Worm (Caenorhabditis elegans) whole organism, late embryonic: ENCODE data around the gene rab-7.

Experiments
- C08G9.2 ChIP-seq: sonication (generic microtip); optimal IDR thresholded peaks from 2 replicates; lab custom pipeline; 2016; ENCODE audit warnings: mild to moderate bottlenecking, missing genetic modification characterization, moderate library complexity, missing compliant biosample characterization
- C38D4.7 ChIP-seq: fragments of 200-800 bp; sonication (Bioruptor generic); optimal IDR thresholded peaks from 2 replicates; lab custom pipeline; 2018; ENCODE audit warnings: mild to moderate bottlenecking, missing genetic modification characterization, moderate library complexity, missing compliant biosample characterization
- F13H6.1 ChIP-seq: sonication (generic microtip); optimal IDR thresholded peaks from 2 replicates; lab custom pipeline; 2016; ENCODE audit warnings: missing genetic modification characterization, missing compliant biosample characterization
- T23F11.4 ChIP-seq: fragments of 200-800 bp; sonication (Bioruptor generic); optimal IDR thresholded peaks from 2 replicates; lab custom pipeline; 2018; ENCODE audit warnings: mild to moderate bottlenecking, missing genetic modification characterization, missing compliant biosample characterization
- Y22D7AL.16 ChIP-seq: sonication (generic microtip); optimal IDR thresholded peaks from 2 replicates; lab custom pipeline; 2016; ENCODE audit warnings: missing genetic modification characterization, missing compliant biosample characterization
- ama-1 ChIP-seq: fragments of 150-350 bp; optimal IDR thresholded peaks from 2 replicates; lab custom pipeline; 2014
- ceh-14 ChIP-seq: sonication (generic microtip); optimal IDR thresholded peaks from 2 replicates; lab custom pipeline; 2016; ENCODE audit warnings: missing genotype, missing genetic modification characterization, missing compliant biosample characterization
- ceh-18 ChIP-seq: sonication (generic microtip); optimal IDR thresholded peaks from 2 replicates; lab custom pipeline; 2016; ENCODE audit warnings: missing genetic modification characterization, missing compliant biosample characterization
- ceh-19 ChIP-seq: fragments of 200-800 bp; sonication (Bioruptor generic); optimal IDR thresholded peaks from 2 replicates; lab custom pipeline; 2018; ENCODE audit warnings: mild to moderate bottlenecking, missing genetic modification characterization, missing compliant biosample characterization
- ceh-22 ChIP-seq: sonication (generic microtip); optimal IDR thresholded peaks from 2 replicates; lab custom pipeline; 2017; ENCODE audit warnings: missing biosample characterization, missing genetic modification characterization
- ceh-24 ChIP-seq: sonication (generic microtip); optimal IDR thresholded peaks from 2 replicates; lab custom pipeline; 2016; ENCODE audit warnings: mild to moderate bottlenecking, missing genetic modification characterization, missing compliant biosample characterization
- ceh-30 ChIP-seq: fragments of 150-350 bp; optimal IDR thresholded peaks from 2 replicates; lab custom pipeline; 2014; ENCODE audit warnings: missing biosample characterization, missing genetic modification characterization
- ceh-31 ChIP-seq: sonication (generic microtip); optimal IDR thresholded peaks from 2 replicates; lab custom pipeline; 2016; ENCODE audit warnings: missing genetic modification characterization, missing compliant biosample characterization
- ceh-45 ChIP-seq: fragments of 200-800 bp; sonication (Bioruptor generic); IDR thresholded peaks from 2 replicates; pipeline ENCODE4 v1.3.6; 2022; ENCODE audit warnings: missing genetic modification reagents, missing genetic modification characterization, missing compliant biosample characterization
- ceh-6 ChIP-seq: fragments of 200-800 bp; sonication (Bioruptor generic); optimal IDR thresholded peaks from 2 replicates; lab custom pipeline; 2018; ENCODE audit warnings: mild to moderate bottlenecking, missing genetic modification characterization, missing compliant biosample characterization
- ceh-9 ChIP-seq: sonication (generic microtip); optimal IDR thresholded peaks from 2 replicates; lab custom pipeline; 2016; ENCODE audit warnings: mild to moderate bottlenecking, missing genetic modification characterization, inconsistent platforms, missing compliant biosample characterization
- che-1 ChIP-seq: sonication (generic microtip); optimal IDR thresholded peaks from 2 replicates; lab custom pipeline; 2016; ENCODE audit warnings: mild to moderate bottlenecking, missing genetic modification characterization, missing compliant biosample characterization
- ets-4 ChIP-seq: sonication (generic microtip); optimal IDR thresholded peaks from 2 replicates; lab custom pipeline; 2016; ENCODE audit warnings: missing genetic modification characterization, missing compliant biosample characterization
- eyg-1 ChIP-seq: sonication (generic microtip); optimal IDR thresholded peaks from 2 replicates; lab custom pipeline; 2016; ENCODE audit warnings: missing genotype, missing genetic modification characterization, missing compliant biosample characterization
- fkh-6 ChIP-seq: sonication (generic microtip); optimal IDR thresholded peaks from 2 replicates; lab custom pipeline; 2016; ENCODE audit warnings: missing genetic modification characterization, missing compliant biosample characterization
- hlh-13 ChIP-seq: fragments of 200-800 bp; sonication (Bioruptor generic); optimal IDR thresholded peaks from 2 replicates; lab custom pipeline; 2018; ENCODE audit warnings: mild to moderate bottlenecking, missing genetic modification characterization, missing compliant biosample characterization
- hlh-15 ChIP-seq: sonication (generic microtip); optimal IDR thresholded peaks from 2 replicates; lab custom pipeline; 2016; ENCODE audit warnings: missing genetic modification characterization, missing compliant biosample characterization
- hlh-8 ChIP-seq: sonication (generic microtip); optimal IDR thresholded peaks from 2 replicates; lab custom pipeline; 2016; ENCODE audit warnings: missing genotype, missing genetic modification characterization, missing compliant biosample characterization
- lim-6 ChIP-seq: sonication (generic microtip); optimal IDR thresholded peaks from 2 replicates; lab custom pipeline; 2016; ENCODE audit warnings: missing genetic modification characterization, missing compliant biosample characterization
- lin-11 ChIP-seq: fragments of 200-800 bp; sonication (Bioruptor generic); optimal IDR thresholded peaks from 2 replicates; lab custom pipeline; 2018; ENCODE audit warnings: mild to moderate bottlenecking, missing genetic modification characterization, missing compliant biosample characterization
- madf-2 ChIP-seq: sonication (generic microtip); optimal IDR thresholded peaks from 2 replicates; lab custom pipeline; 2017; ENCODE audit warnings: missing genetic modification characterization, missing compliant biosample characterization
- mec-3 ChIP-seq: sonication (generic microtip); optimal IDR thresholded peaks from 2 replicates; lab custom pipeline; 2016; ENCODE audit warnings: borderline replicate concordance, missing genetic modification characterization, missing compliant biosample characterization
- nhr-11 ChIP-seq: fragments of 150-350 bp; optimal IDR thresholded peaks from 2 replicates; lab custom pipeline; 2014; ENCODE audit warnings: missing biosample characterization, missing genetic modification characterization
- nhr-232 ChIP-seq: sonication (generic microtip); optimal IDR thresholded peaks from 2 replicates; lab custom pipeline; 2016; ENCODE audit warnings: missing genetic modification characterization, missing compliant biosample characterization
- npax-4 ChIP-seq: sonication (generic microtip); optimal IDR thresholded peaks from 2 replicates; lab custom pipeline; 2016; ENCODE audit warnings: missing genetic modification characterization, missing compliant biosample characterization
- odd-2 ChIP-seq: sonication (generic microtip); optimal IDR thresholded peaks from 2 replicates; lab custom pipeline; 2017; ENCODE audit warnings: antibody characterized with exemption, mild to moderate bottlenecking, missing genetic modification characterization, missing compliant biosample characterization
- pag-3 ChIP-seq: sonication (generic microtip); optimal IDR thresholded peaks from 2 replicates; lab custom pipeline; 2016; ENCODE audit warnings: missing compliant biosample characterization, missing genetic modification characterization, borderline replicate concordance
- pax-1 ChIP-seq: fragments of 150-350 bp; optimal IDR thresholded peaks from 2 replicates; lab custom pipeline; 2014; ENCODE audit warnings: missing biosample characterization, missing genetic modification characterization
- pha-2 ChIP-seq: sonication (generic microtip); optimal IDR thresholded peaks from 2 replicates; lab custom pipeline; 2017; ENCODE audit warnings: mild to moderate bottlenecking, missing genetic modification characterization, missing compliant biosample characterization
- pha-4 ChIP-seq: fragments of 150-350 bp; optimal IDR thresholded peaks from 2 replicates; lab custom pipeline; 2018; ENCODE audit warnings: missing biosample characterization, missing genetic modification reagents, missing genetic modification characterization
- pros-1 ChIP-seq: fragments of 150-350 bp; optimal IDR thresholded peaks from 2 replicates; lab custom pipeline; 2014; ENCODE audit warnings: missing biosample characterization, missing genetic modification reagents, missing genetic modification characterization
- rnt-1 ChIP-seq: sonication (generic microtip); optimal IDR thresholded peaks from 2 replicates; lab custom pipeline; 2016; ENCODE audit warnings: missing genetic modification characterization, missing compliant biosample characterization
- sdc-2 ChIP-seq: sonication (generic microtip); optimal IDR thresholded peaks from 2 replicates; lab custom pipeline; 2016; ENCODE audit warnings: missing genotype, missing genetic modification characterization, missing compliant biosample characterization
- sox-2 ChIP-seq: fragments of 200-800 bp; sonication (Bioruptor generic); IDR thresholded peaks from 2 replicates; pipeline ENCODE4 v1.3.6; 2022; ENCODE audit warnings: missing genetic modification reagents, missing genetic modification characterization, missing compliant biosample characterization
- sox-4 ChIP-seq: sonication (generic microtip); optimal IDR thresholded peaks from 2 replicates; lab custom pipeline; 2017; ENCODE audit warnings: mild to moderate bottlenecking, missing genetic modification characterization, inconsistent platforms, missing compliant biosample characterization
- syd-9 ChIP-seq: sonication (generic microtip); optimal IDR thresholded peaks from 2 replicates; lab custom pipeline; 2016; ENCODE audit warnings: mild to moderate bottlenecking, missing genetic modification characterization, moderate library complexity, missing compliant biosample characterization
- tbx-2 ChIP-seq: sonication (generic microtip); optimal IDR thresholded peaks from 2 replicates; lab custom pipeline; 2016; ENCODE audit warnings: missing genetic modification characterization, missing compliant biosample characterization
- tbx-7 ChIP-seq: sonication (generic microtip); optimal IDR thresholded peaks from 2 replicates; lab custom pipeline; 2016; ENCODE audit warnings: missing genotype, missing genetic modification characterization, missing compliant biosample characterization
- ttx-3 ChIP-seq: sonication (generic microtip); optimal IDR thresholded peaks from 2 replicates; lab custom pipeline; 2016; ENCODE audit warnings: missing genetic modification reagents, missing genetic modification characterization, missing compliant biosample characterization
- unc-55 ChIP-seq: sonication (generic microtip); optimal IDR thresholded peaks from 2 replicates; lab custom pipeline; 2017; ENCODE audit warnings: missing biosample characterization, missing genetic modification reagents, missing genetic modification characterization
- unc-86 ChIP-seq: sonication (generic microtip); optimal IDR thresholded peaks from 2 replicates; lab custom pipeline; 2016; ENCODE audit warnings: missing genetic modification characterization, missing compliant biosample characterization
- ztf-16 ChIP-seq: sonication (generic microtip); optimal IDR thresholded peaks from 2 replicates; lab custom pipeline; 2017; ENCODE audit warnings: missing genetic modification characterization, missing compliant biosample characterization

The rab-7 gene

ce11 chrII:11994940-11995339 is 28.2 kb upstream of the rab-7 start:
- TF ChIP-seq che-1: no peak
- no peak for TF ChIP-seq hlh-8 (tag; lab: Kevin White, UChicago)
- TF ChIP-seq unc-86 (tag; lab: Kevin White, UChicago): no peak
- no peak for TF ChIP-seq lin-11 (tag; lab: Kevin White, UChicago)
- no peak for TF ChIP-seq ceh-6
- no peak for TF ChIP-seq nhr-232
- TF ChIP-seq ceh-19 (GFP tag; lab: Kevin White, UChicago): no peak
- no peak for TF ChIP-seq ceh-30 (tag; lab: Kevin White, UChicago)
- no peak for TF ChIP-seq lim-6 (tag; lab: Kevin White, UChicago)
- TF ChIP-seq C38D4.7 (GFP tag; lab: Kevin White, UChicago): no peak
- TF ChIP-seq ets-4 (tag; lab: Kevin White, UChicago): no peak
- TF ChIP-seq ceh-18 (tag; lab: Kevin White, UChicago): no peak

DNA sequence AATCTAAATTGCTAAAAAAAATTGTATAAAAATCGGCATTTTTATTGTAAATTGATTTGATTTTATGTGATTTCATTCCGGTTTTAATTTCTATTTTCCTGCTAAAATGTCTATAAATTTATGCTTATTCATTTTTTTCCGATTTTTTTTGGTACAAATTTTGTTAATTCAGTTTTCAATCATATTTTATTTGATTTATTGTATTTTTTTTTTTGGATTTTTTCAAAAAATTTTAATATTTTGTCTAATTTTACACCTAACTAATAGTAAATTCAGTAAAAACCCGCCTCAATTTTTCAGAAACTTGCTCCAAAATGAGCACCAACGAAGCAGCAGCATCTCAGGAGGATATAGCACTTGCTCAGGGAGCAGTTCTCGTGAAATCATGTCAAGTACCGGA is 26.0 kb upstream of the rab-7 start, which contains the start of gene dhps-1:
dhps-1 (plus strand) TSS at position 301 of the 400 bp plus-strand sequence.
- TF ChIP-seq sox-2 (GFP tag; lab: Robert Waterston, UW) (no peak), hlh-15 (tag; lab: Kevin White, UChicago) (no peak), unc-55 (GFP tag; lab: Kevin White, UChicago) (no peak), npax-4 (no peak)

- TF ChIP-seq unc-55 (GFP tag; lab: Kevin White, UChicago): no peak
- TF ChIP-seq ets-4 (tag; lab: Kevin White, UChicago): no peak
- TF ChIP-seq pax-1 (tag; lab: Kevin White, UChicago): no peak
- no peak for TF ChIP-seq ttx-3 (tag; lab: Kevin White, UChicago)
- no peak for TF ChIP-seq eyg-1
- no peak for TF ChIP-seq ceh-45 (GFP tag; lab: Robert Waterston, UW)
- no peak for TF ChIP-seq hlh-15 (tag; lab: Kevin White, UChicago)
- TF ChIP-seq rnt-1: no peak
- no peak for TF ChIP-seq nhr-11
Measured at ce11 chrII:11988724-11989123, 22.0 kb upstream of the rab-7 start, which contains the start of gene Y17G7B.3. Y17G7B.3 (plus strand) TSS chrII:11989024.

- TF ChIP-seq ceh-14 (tag; lab: Kevin White, UChicago): peak; percentile 78
- no peak for TF ChIP-seq hlh-13 (GFP tag; lab: Kevin White, UChicago)
- TF ChIP-seq odd-2: no peak
- TF ChIP-seq C08G9.2 (tag; lab: Kevin White, UChicago): peak; percentile 69
- TF ChIP-seq ttx-3 (tag; lab: Kevin White, UChicago): peak; percentile 32
- peak; percentile 24 for TF ChIP-seq ztf-16 (tag; lab: Kevin White, UChicago)
- TF ChIP-seq fkh-6: no peak
- peak; percentile 7 for TF ChIP-seq madf-2
- peak; percentile 83 for TF ChIP-seq ceh-31 (tag; lab: Kevin White, UChicago)
- TF ChIP-seq syd-9 (tag; lab: Kevin White, UChicago): no peak
- TF ChIP-seq unc-86 (tag; lab: Kevin White, UChicago): peak; percentile 19
- TF ChIP-seq ama-1 (lab: Kevin White, UChicago): no peak
- no peak for TF ChIP-seq C38D4.7 (GFP tag; lab: Kevin White, UChicago)
- TF ChIP-seq mec-3 (tag; lab: Kevin White, UChicago): no peak
- TF ChIP-seq ets-4 (tag; lab: Kevin White, UChicago): peak; percentile 69
- no peak for TF ChIP-seq F13H6.1
- TF ChIP-seq nhr-232: no peak
- no peak for TF ChIP-seq ceh-6
- TF ChIP-seq sdc-2 (tag; lab: Kevin White, UChicago): no peak
- no peak for TF ChIP-seq pha-2 (tag; lab: Kevin White, UChicago)
- TF ChIP-seq Y22D7AL.16 (tag; lab: Kevin White, UChicago): no peak
- peak; percentile 13 for TF ChIP-seq ceh-19 (GFP tag; lab: Kevin White, UChicago)
- TF ChIP-seq tbx-7 (tag; lab: Kevin White, UChicago): peak; percentile 34
- TF ChIP-seq unc-55 (GFP tag; lab: Kevin White, UChicago): no peak
- no peak for TF ChIP-seq ceh-24
- no peak for TF ChIP-seq pha-4
- no peak for TF ChIP-seq ceh-22 (tag; lab: Kevin White, UChicago)
- TF ChIP-seq sox-4: no peak
- no peak for TF ChIP-seq pag-3
- TF ChIP-seq eyg-1: peak; percentile 21
- peak; percentile 1 for TF ChIP-seq lin-11 (tag; lab: Kevin White, UChicago)
- no peak for TF ChIP-seq T23F11.4 (GFP tag; lab: Kevin White, UChicago)
- no peak for TF ChIP-seq nhr-11
- no peak for TF ChIP-seq pros-1 (tag; lab: Kevin White, UChicago)
- peak; percentile 79 for TF ChIP-seq tbx-2 (tag; lab: Kevin White, UChicago)
- no peak for TF ChIP-seq ceh-9 (tag; lab: Kevin White, UChicago)
Measured at ce11 chrII:11980110-11980509, 13.4 kb upstream of the rab-7 start.
